Fruit fly (Drosophila melanogaster) Kc167 (cell line): ENCODE measurements around the gene CG32536.

ENCODE experiments used
- Sin3A ChIP-seq: fragments of >200 bp; optimal IDR thresholded peaks from 2 replicates; lab custom pipeline; 2018; ENCODE audit warnings: missing external identifiers
- psq ChIP-seq: fragments of >200 bp; optimal IDR thresholded peaks from 2 replicates; lab custom pipeline; 2017; ENCODE audit warnings: missing external identifiers
- ttk ChIP-seq: sonication (Bioruptor generic); optimal IDR thresholded peaks from 2 replicates; lab custom pipeline; 2017; ENCODE audit warnings: missing external identifiers

DNA sequence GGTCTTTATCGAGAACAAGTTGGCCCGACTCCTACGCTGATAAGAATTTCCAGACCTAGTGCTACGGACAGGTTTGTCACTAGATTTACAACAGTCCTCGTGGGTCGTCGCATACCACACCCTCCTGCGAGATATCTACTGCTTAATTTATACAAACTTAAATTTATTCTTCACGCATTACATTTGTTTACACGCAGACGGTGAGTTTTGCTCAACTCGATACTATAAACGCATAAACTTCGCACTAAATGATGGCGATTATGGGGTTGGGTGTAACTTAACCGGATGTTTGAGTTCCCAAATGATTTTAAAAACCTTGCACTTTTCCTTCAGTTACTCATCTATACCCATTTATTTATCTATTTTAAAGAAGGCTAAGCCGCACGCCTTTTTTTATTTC is 4.0 kb upstream of the CG32536 start:
- no peak for TF ChIP-seq ttk
- TF ChIP-seq Sin3A (lab: Kevin White, UChicago): no peak
- TF ChIP-seq psq (lab: Kevin White, UChicago): no peak
